Worm (Caenorhabditis elegans): ENCODE results near the gene Y51B9A.14.

Y51B9A.14 gene

DNA sequence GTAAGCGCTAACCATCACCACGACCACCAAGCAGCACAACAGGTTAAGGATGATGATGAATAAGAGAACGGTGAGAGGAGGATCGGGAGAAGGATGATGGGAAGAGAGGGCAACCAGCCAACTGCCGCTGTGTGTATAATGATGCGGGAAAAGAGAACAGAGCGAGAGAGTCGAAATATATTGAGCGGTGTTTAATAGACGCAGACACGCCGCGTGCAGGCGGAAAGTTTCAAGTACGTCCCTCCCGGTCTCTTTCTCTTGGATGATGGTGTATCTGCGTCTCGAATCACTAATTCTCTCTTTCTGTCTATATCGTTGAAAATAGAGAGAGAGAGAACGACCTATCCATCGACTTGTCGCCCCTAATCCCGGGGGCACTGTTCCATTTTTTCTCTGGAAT lies 41.5 kb downstream of the Y51B9A.14 start:
- TF ChIP-seq dmd-9 (GFP tag; IDR thresholded peaks at IDR 0.05) (no peak), gei-8 (GFP tag; optimal IDR thresholded peaks at IDR 0.05) (no peak), pha-4 (GFP tag; IDR thresholded peaks at IDR 0.05) (0 out of 2 replicates have a peak, but pooled peaks have one; percentile 30), pha-4 (tag; optimal IDR thresholded peaks at IDR 0.05) (no peak), spr-3 (GFP tag; optimal IDR thresholded peaks at IDR 0.05) (no peak), duxl-1 (tag; optimal IDR thresholded peaks at IDR 0.05; ENCODE audit: poor library complexity) (no peak), snpc-4 (tag; optimal IDR thresholded peaks at IDR 0.05) (no peak), cey-2 (tag; optimal IDR thresholded peaks at IDR 0.05; ENCODE audit: borderline replicate concordance, insufficient read depth) (no peak), nhr-11 (tag; optimal IDR thresholded peaks at IDR 0.05) (peak; percentile 7), vab-7 (GFP tag; IDR thresholded peaks at IDR 0.05) (no peak), ctbp-1 (GFP tag; IDR thresholded peaks at IDR 0.05) (no peak), mep-1 (tag; optimal IDR thresholded peaks at IDR 0.05) (peak; percentile 67), unc-62 (GFP tag; optimal IDR thresholded peaks at IDR 0.05 in 1 of 2) (peak in 1 of 2 experiments; percentile 43), unc-62 (tag; optimal IDR thresholded peaks at IDR 0.05) (no peak), aly-2 (tag; optimal IDR thresholded peaks at IDR 0.05) (no peak), spr-1 (tag; optimal IDR thresholded peaks at IDR 0.05) (no peak), aha-1 (tag) (no peak), T26A8.4 (GFP tag; IDR thresholded peaks at IDR 0.05) (0 out of 2 replicates have a peak, but pooled peaks have one; percentile 30), zag-1 (tag; optimal IDR thresholded peaks at IDR 0.05) (no peak), daf-8 (GFP tag; IDR thresholded peaks at IDR 0.05) (no peak), nhr-41 (GFP tag; IDR thresholded peaks at IDR 0.05) (no peak), Y75B8A.6 (GFP tag; IDR thresholded peaks at IDR 0.05) (no peak), T20F7.1 (GFP tag; optimal IDR thresholded peaks at IDR 0.05) (no peak), lin-1 (GFP tag; IDR thresholded peaks at IDR 0.05) (no peak), daf-16 (GFP tag; optimal IDR thresholded peaks at IDR 0.05) (no peak), daf-16 (tag; optimal IDR thresholded peaks at IDR 0.05) (no peak), F49E8.2 (tag; optimal IDR thresholded peaks at IDR 0.05; ENCODE audit: borderline replicate concordance) (no peak), mxl-3 (GFP tag; optimal IDR thresholded peaks at IDR 0.05) (peak; percentile 90), hif-1 (tag; optimal IDR thresholded peaks at IDR 0.05) (peak in 1 of 2 experiments; percentile 56), F26F4.8 (GFP tag; conservative IDR thresholded peaks at IDR 0.05) (no peak), dmd-8 (GFP tag; IDR thresholded peaks at IDR 0.05) (no peak), fos-1 (tag; optimal IDR thresholded peaks at IDR 0.05) (no peak), nhr-237 (tag; optimal IDR thresholded peaks at IDR 0.05) (no peak), ama-1 (optimal IDR thresholded peaks at IDR 0.05) (no peak), R02D3.7 (tag; optimal IDR thresholded peaks at IDR 0.05) (no peak), daf-19 (GFP tag; conservative IDR thresholded peaks at IDR 0.05) (no peak), dpl-1 (GFP tag; optimal IDR thresholded peaks at IDR 0.05) (peak; percentile 19), hlh-11 (tag; optimal IDR thresholded peaks at IDR 0.05) (peak; percentile 76), nhr-102 (tag; optimal IDR thresholded peaks at IDR 0.05) (no peak), nhr-25 (tag; optimal IDR thresholded peaks at IDR 0.05; ENCODE audit: borderline replicate concordance, insufficient read depth) (peak; percentile 21), F10B5.3 (tag; optimal IDR thresholded peaks at IDR 0.05) (no peak), lin-15B (tag; optimal IDR thresholded peaks at IDR 0.05) (no peak), ceh-28 (tag; optimal IDR thresholded peaks at IDR 0.05) (no peak), arid-1 (GFP tag; conservative IDR thresholded peaks at IDR 0.05) (no peak), hlh-30 (tag; optimal IDR thresholded peaks at IDR 0.05; ENCODE audit: insufficient read depth) (peak; percentile 57), mdt-29 (GFP tag; IDR thresholded peaks at IDR 0.05) (no peak), egl-27 (tag; optimal IDR thresholded peaks at IDR 0.05) (no peak), lin-29 (GFP tag; IDR thresholded peaks at IDR 0.05) (no peak), lsy-2 (tag; optimal IDR thresholded peaks at IDR 0.05) (peak in 1 of 2 experiments; percentile 47), lin-13 (GFP tag; optimal IDR thresholded peaks at IDR 0.05) (no peak), dve-1 (tag; optimal IDR thresholded peaks at IDR 0.05; ENCODE audit: insufficient read depth) (peak; percentile 16), unc-39 (tag; optimal IDR thresholded peaks at IDR 0.05) (no peak)
